Fruit fly (Drosophila melanogaster): Measurements from ENCODE around the gene CG6693.

Gene CG6693

DNA sequence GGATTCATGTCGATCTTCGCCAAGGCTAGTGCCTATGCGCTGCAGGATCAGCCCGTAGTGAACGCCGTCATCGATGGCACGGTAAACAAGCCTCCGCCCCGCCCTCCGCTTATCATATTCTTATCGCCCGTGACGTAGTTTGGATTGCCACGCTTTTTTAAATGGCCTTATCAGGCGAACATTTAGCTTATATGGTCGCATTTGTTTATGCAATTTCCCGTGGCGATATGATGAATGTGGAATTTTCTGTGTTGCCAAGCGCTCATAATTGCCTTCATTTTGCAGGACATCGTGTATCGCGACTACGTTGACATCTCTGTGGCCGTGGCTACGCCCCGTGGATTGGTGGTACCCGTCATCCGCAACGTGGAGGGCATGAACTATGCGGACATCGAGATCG, 24.4 kb upstream of the CG6693 start:
- TF ChIP-seq vri (GFP tag; optimal IDR thresholded peaks at IDR 0.05) = peak; percentile 77
- no peak for TF ChIP-seq CG1621 (tag; optimal IDR thresholded peaks at IDR 0.05)
- peak; percentile 77 for TF ChIP-seq svp (GFP tag)

DNA sequence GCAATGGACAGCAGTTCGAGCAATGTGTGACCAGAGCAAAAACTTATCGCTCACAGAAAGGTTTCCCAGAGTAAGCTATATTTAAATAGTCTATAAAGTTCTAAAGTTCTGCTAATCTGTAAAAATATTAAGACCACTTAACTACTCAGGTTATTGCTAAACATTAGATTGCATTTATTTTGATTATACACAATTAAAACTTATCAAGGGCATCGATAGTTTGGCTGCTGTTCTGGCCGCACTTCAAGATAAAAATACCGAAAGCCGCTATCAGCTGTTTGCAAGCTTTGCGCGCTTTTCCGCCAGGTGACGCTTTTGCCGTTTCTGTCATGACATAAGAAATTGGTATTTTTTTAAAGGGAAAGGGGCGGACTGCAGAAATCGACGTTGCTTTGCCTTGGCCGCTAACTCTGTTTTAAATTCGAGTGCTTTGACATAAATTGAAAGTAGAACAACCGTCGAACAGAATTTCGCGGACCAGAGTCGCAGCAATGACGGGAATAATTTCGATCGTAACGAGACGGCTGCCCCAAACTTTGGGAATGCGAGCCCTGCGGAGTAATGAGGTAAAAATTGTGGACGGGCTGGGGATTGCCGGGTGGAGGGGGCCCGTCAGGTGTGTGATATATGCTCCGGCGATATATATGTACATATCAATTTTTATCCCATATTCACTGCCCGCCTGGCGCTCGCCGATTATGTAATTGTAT, 22.7 kb upstream of the CG6693 start, which contains the start of the genes CG17734 and CG5214:
Gene CG17734 (minus strand): TSS at position 49 of the 710 bp plus-strand sequence.
Gene CG5214 (plus strand): TSS at position 352 of the 710 bp plus-strand sequence.
- TF ChIP-seq Eip78C (GFP tag) (peak; percentile 58), lz (GFP tag; optimal IDR thresholded peaks at IDR 0.05) (peak; percentile 53), achi (GFP tag; optimal IDR thresholded peaks at IDR 0.05) (peak; percentile 98), vri (GFP tag; optimal IDR thresholded peaks at IDR 0.05) (peak; percentile 95), topi (GFP tag; optimal IDR thresholded peaks at IDR 0.05) (peak; percentile 20), net (GFP tag; optimal IDR thresholded peaks at IDR 0.05) (no peak), CG31627 (GFP tag; optimal IDR thresholded peaks at IDR 0.05) (no peak), cyc (GFP tag; optimal IDR thresholded peaks at IDR 0.05) (peak; percentile 30), Sox14 (GFP tag; optimal IDR thresholded peaks at IDR 0.05) (peak; percentile 32)

DNA sequence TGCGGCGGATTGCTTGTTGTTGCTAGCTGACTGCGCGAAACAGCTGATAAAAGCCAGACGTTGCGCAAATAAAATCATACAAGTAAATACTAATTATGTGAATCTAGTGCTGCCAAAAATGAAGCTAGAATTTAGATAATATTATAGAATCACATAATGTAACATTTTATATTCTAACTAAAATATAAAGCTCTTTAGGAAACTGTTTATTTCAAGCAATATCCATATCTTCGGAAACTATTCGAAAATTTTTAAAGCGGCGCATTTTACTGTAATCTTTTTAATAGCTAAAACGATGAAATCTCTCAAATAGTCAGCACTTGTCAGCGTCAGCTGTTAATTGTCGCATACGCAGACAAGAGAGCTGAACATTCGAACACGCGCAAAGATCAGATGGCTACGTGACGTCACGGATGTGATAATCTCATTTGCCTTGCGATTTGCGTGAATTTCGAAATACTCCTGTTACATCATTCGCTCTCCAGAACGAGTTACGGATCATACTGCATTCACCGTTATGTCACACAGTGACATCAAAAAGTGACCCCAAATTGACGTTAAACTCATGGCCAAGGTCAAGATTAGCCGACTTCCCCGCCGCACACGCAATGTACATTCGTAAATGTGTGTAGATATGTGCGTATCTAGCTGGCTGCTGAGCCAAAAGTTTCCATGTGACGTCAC, 21.8 kb upstream of the CG6693 start:
- TF ChIP-seq Ets96B (tag; optimal IDR thresholded peaks at IDR 0.05) (peak; percentile 16), CG9139 (GFP tag; optimal IDR thresholded peaks at IDR 0.05) (peak; percentile 58), achi (GFP tag; optimal IDR thresholded peaks at IDR 0.05) (no peak), acj6 (GFP tag; optimal IDR thresholded peaks at IDR 0.05) (no peak), dac (GFP tag; optimal IDR thresholded peaks at IDR 0.05) (no peak), fkh (GFP tag; optimal IDR thresholded peaks at IDR 0.05) (peak; percentile 85), CG6808 (GFP tag; optimal IDR thresholded peaks at IDR 0.05) (no peak), svp (GFP tag) (peak; percentile 81), Sox14 (GFP tag; optimal IDR thresholded peaks at IDR 0.05) (no peak), vri (GFP tag; optimal IDR thresholded peaks at IDR 0.05) (peak; percentile 90), Smox (GFP tag; optimal IDR thresholded peaks at IDR 0.05) (no peak), CG16779 (tag; optimal IDR thresholded peaks at IDR 0.05) (no peak)

DNA sequence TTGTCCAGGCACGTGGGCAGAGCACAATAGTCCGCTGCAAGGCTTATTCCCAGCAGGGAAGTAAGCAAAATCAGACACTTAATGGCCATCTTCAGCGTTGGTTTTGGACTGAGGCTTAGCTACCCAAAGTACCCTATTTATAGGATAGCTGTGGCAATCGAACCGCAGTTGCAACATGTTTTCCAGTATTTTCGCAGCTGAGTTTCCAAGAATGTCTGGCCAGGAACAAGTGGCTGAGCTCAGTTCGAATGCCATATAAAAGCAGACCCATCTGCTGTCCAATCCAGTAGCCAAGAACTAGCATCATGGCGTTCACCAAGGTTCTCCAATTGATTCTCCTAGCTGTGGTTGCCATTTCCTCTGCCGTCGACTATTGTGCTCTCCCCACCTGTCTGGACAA, 19.5 kb upstream of the CG6693 start, which contains the start of the genes scpr-B and scpr-A:
Gene scpr-B (minus strand): TSS at position 101 of the 400 bp plus-strand sequence.
Gene scpr-A (plus strand): TSS at position 293 of the 400 bp plus-strand sequence.
- TF ChIP-seq OdsH (GFP tag; optimal IDR thresholded peaks at IDR 0.05) (no peak), CG16779 (tag; optimal IDR thresholded peaks at IDR 0.05) (no peak), CG1621 (tag; optimal IDR thresholded peaks at IDR 0.05) (no peak), CG6854 (GFP tag; optimal IDR thresholded peaks at IDR 0.05) (no peak), CG3919 (GFP tag; optimal IDR thresholded peaks at IDR 0.05) (no peak), cyc (GFP tag; optimal IDR thresholded peaks at IDR 0.05) (no peak), fkh (GFP tag; optimal IDR thresholded peaks at IDR 0.05) (no peak), CG8319 (GFP tag; optimal IDR thresholded peaks at IDR 0.05) (no peak), Hr4 (GFP tag; optimal IDR thresholded peaks at IDR 0.05) (no peak), CG6163 (GFP tag; IDR thresholded peaks at IDR 0.05) (no peak), pdm3 (GFP tag; optimal IDR thresholded peaks at IDR 0.05) (no peak)

DNA sequence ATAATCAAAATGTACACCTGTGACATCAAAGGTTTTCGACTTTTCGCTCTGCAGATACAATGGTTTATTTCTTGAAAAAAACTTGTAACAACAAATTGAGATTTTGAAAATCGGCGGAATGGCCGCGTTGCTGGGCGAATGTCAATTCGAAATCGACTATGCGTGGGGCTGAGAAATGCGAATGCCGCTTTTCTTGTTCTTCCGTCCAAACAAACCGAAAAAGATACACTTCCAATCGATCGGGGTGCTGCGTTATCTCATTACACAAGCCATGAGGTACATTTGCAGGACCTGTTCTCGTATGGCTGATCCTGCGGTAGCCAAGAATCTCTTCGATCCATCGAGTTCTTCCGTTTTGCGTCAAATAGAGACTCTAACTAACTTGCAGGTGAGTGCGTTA, 16.2 kb upstream of the CG6693 start, which contains the start of gene CG31388:
Gene CG31388 (plus strand): TSS at position 218 of the 400 bp plus-strand sequence.
- TF ChIP-seq CG10631 (GFP tag; optimal IDR thresholded peaks at IDR 0.05) (no peak), fkh (GFP tag; optimal IDR thresholded peaks at IDR 0.05) (peak; percentile 54), esn (GFP tag; optimal IDR thresholded peaks at IDR 0.05) (no peak)

DNA sequence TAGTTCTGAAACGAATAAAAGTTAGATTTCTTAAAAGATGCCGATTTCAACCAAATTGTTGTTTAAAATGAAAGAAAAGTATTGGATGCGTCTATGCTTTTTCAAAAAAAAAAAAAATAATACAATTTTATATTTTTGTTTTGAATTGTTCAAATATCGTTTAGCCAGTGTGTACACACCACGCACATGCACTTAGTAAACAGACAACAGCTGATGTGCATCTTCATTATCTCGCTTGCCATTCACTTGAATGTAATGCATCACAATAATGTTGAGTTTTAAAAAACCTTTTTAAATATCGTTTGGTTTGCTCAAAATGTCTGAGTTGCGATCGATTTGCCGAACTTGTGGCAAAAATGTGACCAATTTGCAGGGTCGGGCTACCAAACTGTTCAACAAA, 14.6 kb upstream of the CG6693 start, which contains the start of gene CG31441:
Gene CG31441 (plus strand): TSS at position 246 of the 400 bp plus-strand sequence.
- no peak for TF ChIP-seq fd85E (GFP tag; optimal IDR thresholded peaks at IDR 0.05)
- TF ChIP-seq esn (GFP tag; optimal IDR thresholded peaks at IDR 0.05) = peak; percentile 28
- TF ChIP-seq spab (GFP tag; optimal IDR thresholded peaks at IDR 0.05) = no peak
- no peak for TF ChIP-seq CG7368 (GFP tag; optimal IDR thresholded peaks at IDR 0.05)
- peak; percentile 94 for TF ChIP-seq fkh (GFP tag; optimal IDR thresholded peaks at IDR 0.05)
- TF ChIP-seq CG6808 (GFP tag; optimal IDR thresholded peaks at IDR 0.05) = no peak
